Worm (Caenorhabditis elegans): ENCODE measurements around the gene F02C9.2.

- TF ChIP-seq nfya-1 (tag; optimal IDR thresholded peaks at IDR 0.05; ENCODE audit: insufficient read depth), result no peak
- TF ChIP-seq nhr-12 (tag; optimal IDR thresholded peaks at IDR 0.05), result no peak
- no peak for TF ChIP-seq pqm-1 (tag; optimal IDR thresholded peaks at IDR 0.05)
- TF ChIP-seq mdl-1 (tag; optimal IDR thresholded peaks at IDR 0.05), result no peak
- no peak for TF ChIP-seq skn-1 (tag; optimal IDR thresholded peaks at IDR 0.05)
- TF ChIP-seq snpc-4 (tag; optimal IDR thresholded peaks at IDR 0.05), result no peak
- no peak for TF ChIP-seq fkh-10 (GFP tag; optimal IDR thresholded peaks at IDR 0.05)
- no peak for TF ChIP-seq nhr-77 (tag; optimal IDR thresholded peaks at IDR 0.05)
- TF ChIP-seq ama-1 (optimal IDR thresholded peaks at IDR 0.05), result no peak
These were observed 24.9 kb downstream of the F02C9.2 start for ce11 chrV:3158379-3158778.

Data from whole organism, L3 larva.